Fruit fly (Drosophila melanogaster) whole organism, embryonic: ENCODE results near the gene CG14286.

Experiments used
- Blimp-1 ChIP-seq: fragments of 200-800 bp; sonication (Bioruptor generic); optimal IDR thresholded peaks from 3 replicates; lab custom pipeline; 2018; ENCODE audit warnings: missing biosample characterization, missing genetic modification characterization, mild to moderate bottlenecking, moderate library complexity, missing genetic modification reagents
- CG10267 ChIP-seq: fragments of 200-800 bp; sonication (Bioruptor generic); optimal IDR thresholded peaks from 2 replicates; lab custom pipeline; 2018; ENCODE audit warnings: missing biosample characterization, mild to moderate bottlenecking, missing genetic modification characterization, moderate library complexity
- CG10543 ChIP-seq: fragments of 200-800 bp; sonication (Bioruptor generic); optimal IDR thresholded peaks from 3 replicates; lab custom pipeline; 2017; ENCODE audit warnings: missing biosample characterization, mild to moderate bottlenecking, missing genetic modification characterization, moderate library complexity
- CG16815 ChIP-seq: fragments of 200-800 bp; sonication (Bioruptor generic); optimal IDR thresholded peaks from 3 replicates; lab custom pipeline; 2017; ENCODE audit warnings: missing biosample characterization, mild to moderate bottlenecking, missing genetic modification characterization
- CG17829 ChIP-seq: fragments of 200-800 bp; optimal IDR thresholded peaks from 2 replicates; lab custom pipeline; 2019; ENCODE audit warnings: missing biosample characterization, mild to moderate bottlenecking, missing genetic modification characterization, moderate library complexity
- CG18011 ChIP-seq: fragments of 200-800 bp; sonication (Bioruptor generic); optimal IDR thresholded peaks from 2 replicates; lab custom pipeline; 2017; ENCODE audit warnings: missing biosample characterization, missing genetic modification characterization, mild to moderate bottlenecking, moderate library complexity, missing genotype
- CG34376 ChIP-seq: fragments of 200-800 bp; sonication (Bioruptor generic); optimal IDR thresholded peaks from 2 replicates; lab custom pipeline; 2018; ENCODE audit warnings: missing biosample characterization, mild to moderate bottlenecking, missing genetic modification characterization
- CG4707 ChIP-seq: fragments of 200-800 bp; sonication (Bioruptor generic); optimal IDR thresholded peaks from 2 replicates; lab custom pipeline; 2018; ENCODE audit warnings: missing biosample characterization, mild to moderate bottlenecking, missing genetic modification characterization, moderate library complexity
- CG7963 ChIP-seq: fragments of 200-800 bp; sonication (Bioruptor generic); IDR thresholded peaks from 3 replicates; pipeline ENCODE4 v1.3.6; 2022; ENCODE audit warnings: missing biosample characterization, missing genetic modification characterization; ENCODE audit not compliant: partially characterized antibody
- Dad ChIP-seq: fragments of 200-800 bp; sonication (Bioruptor generic); optimal IDR thresholded peaks from 3 replicates; lab custom pipeline; 2016; ENCODE audit warnings: missing biosample characterization, missing genetic modification characterization
- Dfd ChIP-seq, 2 experiments: fragments of >200 bp; optimal IDR thresholded peaks; 2 replicates each; lab custom pipeline; 2017; ENCODE audit warnings: missing biosample characterization in 2 of 2, missing genetic modification characterization in 2 of 2
- Fer3 ChIP-seq: fragments of 200-800 bp; sonication (Bioruptor generic); optimal IDR thresholded peaks from 2 replicates; lab custom pipeline; 2018; ENCODE audit warnings: missing biosample characterization, mild to moderate bottlenecking, missing genetic modification characterization, moderate library complexity
- GATAe ChIP-seq: fragments of 200-800 bp; sonication (Bioruptor generic); conservative IDR thresholded peaks from 2 replicates; pipeline ENCODE4 v1.3.6; 2022; ENCODE audit warnings: missing biosample characterization, missing genetic modification characterization
- H15 ChIP-seq: fragments of 200-800 bp; sonication (Bioruptor generic); IDR thresholded peaks from 3 replicates; pipeline ENCODE4 v1.3.6; 2022; ENCODE audit warnings: missing biosample characterization, missing genetic modification characterization
- Med ChIP-seq: fragments of 200-800 bp; sonication (Bioruptor generic); peaks from one replicate; lab custom pipeline; 2016; ENCODE audit warnings: missing biosample characterization, missing genetic modification characterization, mild to moderate bottlenecking, inconsistent platforms, moderate library complexity
- Neu2 ChIP-seq: fragments of 200-800 bp; sonication (Bioruptor generic); optimal IDR thresholded peaks from 3 replicates; lab custom pipeline; 2016; ENCODE audit warnings: missing biosample characterization, missing genetic modification characterization, borderline replicate concordance
- Pdp1 ChIP-seq, 2 experiments: fragments of 200-800 bp; sonication (Bioruptor generic); optimal IDR thresholded peaks; 3 replicates each; lab custom pipeline; 2016; ENCODE audit warnings: missing biosample characterization in 2 of 2, missing genetic modification characterization in 2 of 2, mild to moderate bottlenecking in 1 of 2, moderate library complexity in 1 of 2
- YL-1 ChIP-seq: fragments of 200-800 bp; sonication (Bioruptor generic); optimal IDR thresholded peaks from 3 replicates; lab custom pipeline; 2017; ENCODE audit warnings: missing biosample characterization, mild to moderate bottlenecking, missing genetic modification characterization
- bbx ChIP-seq: fragments of 200-800 bp; sonication (Bioruptor generic); IDR thresholded peaks from 2 replicates; pipeline ENCODE4 v1.3.6; 2022; ENCODE audit warnings: missing biosample characterization, missing genetic modification characterization; ENCODE audit not compliant: partially characterized antibody
- chinmo ChIP-seq: fragments of 200-800 bp; sonication (Bioruptor generic); IDR thresholded peaks from 4 replicates; pipeline ENCODE4 v1.3.6; 2022; ENCODE audit warnings: missing biosample characterization, missing genetic modification characterization; ENCODE audit not compliant: partially characterized antibody
- corto ChIP-seq: fragments of 200-800 bp; sonication (Bioruptor generic); optimal IDR thresholded peaks from 2 replicates; lab custom pipeline; 2016; ENCODE audit warnings: missing biosample characterization, mild to moderate bottlenecking, missing genetic modification characterization, moderate library complexity
- dpn ChIP-seq, 2 experiments: fragments of 200-800 bp; sonication (Bioruptor generic); optimal IDR thresholded peaks; 3 replicates each; lab custom pipeline; 2016; ENCODE audit warnings: missing biosample characterization in 2 of 2, missing genetic modification characterization in 2 of 2
- emc ChIP-seq: fragments of 200-800 bp; sonication (Bioruptor generic); optimal IDR thresholded peaks from 2 replicates; lab custom pipeline; 2016; ENCODE audit warnings: missing biosample characterization, missing genetic modification characterization
- esg ChIP-seq: fragments of 200-800 bp; sonication (Bioruptor generic); conservative IDR thresholded peaks from 2 replicates; pipeline ENCODE4 v1.3.6; 2022; ENCODE audit warnings: missing biosample characterization, missing genetic modification characterization
- exex ChIP-seq: fragments of 200-800 bp; sonication (Bioruptor generic); optimal IDR thresholded peaks from 4 replicates; lab custom pipeline; 2018; ENCODE audit warnings: missing biosample characterization, mild to moderate bottlenecking, missing genetic modification characterization, moderate library complexity
- grn ChIP-seq: fragments of 200-800 bp; sonication (Bioruptor generic); optimal IDR thresholded peaks from 3 replicates; lab custom pipeline; 2017; ENCODE audit warnings: missing biosample characterization, missing genetic modification characterization
- jing ChIP-seq: fragments of 200-800 bp; sonication (Bioruptor generic); optimal IDR thresholded peaks from 2 replicates; lab custom pipeline; 2018; ENCODE audit warnings: missing biosample characterization, mild to moderate bottlenecking, missing genetic modification characterization
- ken ChIP-seq: fragments of 200-800 bp; sonication (Bioruptor generic); IDR thresholded peaks from 3 replicates; pipeline ENCODE4 v1.3.6; 2022; ENCODE audit warnings: missing biosample characterization, missing genetic modification characterization
- lbe ChIP-seq: fragments of 200-800 bp; sonication (Bioruptor generic); optimal IDR thresholded peaks from 2 replicates; lab custom pipeline; 2016; ENCODE audit warnings: missing biosample characterization, mild to moderate bottlenecking, missing genetic modification characterization
- mirr ChIP-seq: fragments of 200-800 bp; sonication (Bioruptor generic); optimal IDR thresholded peaks from 3 replicates; lab custom pipeline; 2018; ENCODE audit warnings: missing biosample characterization, mild to moderate bottlenecking, missing genetic modification characterization
- onecut ChIP-seq: fragments of 200-800 bp; sonication (Bioruptor generic); IDR thresholded peaks from 2 replicates; pipeline ENCODE4 v1.3.6; 2022; ENCODE audit warnings: missing biosample characterization, missing genetic modification characterization
- pb ChIP-seq: fragments of 200-800 bp; sonication (Bioruptor generic); optimal IDR thresholded peaks from 3 replicates; lab custom pipeline; 2016; ENCODE audit warnings: missing biosample characterization, missing genetic modification characterization
- sd ChIP-seq: fragments of 200-800 bp; sonication (Bioruptor generic); optimal IDR thresholded peaks from 3 replicates; lab custom pipeline; 2018; ENCODE audit warnings: missing biosample characterization, mild to moderate bottlenecking, missing genetic modification characterization, moderate library complexity
- sug ChIP-seq: fragments of 200-800 bp; optimal IDR thresholded peaks from 2 replicates; lab custom pipeline; 2019; ENCODE audit warnings: missing biosample characterization, mild to moderate bottlenecking, missing genetic modification characterization, moderate library complexity
- zen ChIP-seq: fragments of 200-800 bp; sonication (Bioruptor generic); optimal IDR thresholded peaks from 3 replicates; lab custom pipeline; 2018; ENCODE audit warnings: missing biosample characterization, mild to moderate bottlenecking, missing genetic modification characterization, moderate library complexity

Gene CG14286

dm6 chr3R:19064037-19064664, 40.3 kb downstream of the CG14286 start:
- TF ChIP-seq CG10267 (tag; lab: Kevin White, UChicago) = no peak
- peak; percentile 11 for TF ChIP-seq lbe (GFP tag; lab: Kevin White, UChicago)
- TF ChIP-seq Blimp-1 (GFP tag; lab: Kevin White, UChicago) = peak; percentile 5
- no peak for TF ChIP-seq H15 (GFP tag; lab: Robert Waterston, UW)
- TF ChIP-seq corto = peak; percentile 29

dm6 chr3R:19065474-19065873, 41.6 kb downstream of the CG14286 start:
- TF ChIP-seq pb (GFP tag; lab: Kevin White, UChicago) = no peak
- no peak for TF ChIP-seq jing (GFP tag; lab: Kevin White, UChicago)
- TF ChIP-seq Neu2 (GFP tag; lab: Kevin White, UChicago) = no peak
- no peak for TF ChIP-seq emc (GFP tag; lab: Kevin White, UChicago)
- no peak for TF ChIP-seq CG16815 (GFP tag; lab: Kevin White, UChicago)
- TF ChIP-seq CG34376 (GFP tag; lab: Kevin White, UChicago) = peak; percentile 9
- TF ChIP-seq CG10543 (GFP tag; lab: Kevin White, UChicago) = no peak
- TF ChIP-seq onecut (GFP tag; lab: Robert Waterston, UW) = no peak
- TF ChIP-seq corto = peak; percentile 33
- TF ChIP-seq Fer3 (tag; lab: Kevin White, UChicago) = no peak
- TF ChIP-seq esg = no peak
- TF ChIP-seq CG4707 (GFP tag; lab: Kevin White, UChicago) = no peak
- TF ChIP-seq CG7963 (GFP tag; lab: Robert Waterston, UW) = no peak
- TF ChIP-seq sd (tag; lab: Kevin White, UChicago) = peak; percentile 43
- TF ChIP-seq CG18011 (GFP tag; lab: Kevin White, UChicago) = no peak
- no peak for TF ChIP-seq Dad (GFP tag; lab: Kevin White, UChicago)
- TF ChIP-seq Dfd (GFP tag; optimal IDR thresholded peaks at IDR 0.05; lab: Kevin White, UChicago) = no peak
- TF ChIP-seq bbx (GFP tag; lab: Robert Waterston, UW) = no peak
- peak; percentile 30 for TF ChIP-seq Med (GFP tag; lab: Kevin White, UChicago)
- peak; percentile 85 for TF ChIP-seq exex (tag; lab: Kevin White, UChicago)
- peak in 1 of 2 experiments; percentile 32 for TF ChIP-seq Pdp1 (GFP tag; optimal IDR thresholded peaks at IDR 0.05; lab: Kevin White, UChicago)
- TF ChIP-seq grn (GFP tag; lab: Kevin White, UChicago) = peak; percentile 21
- TF ChIP-seq dpn (GFP tag; optimal IDR thresholded peaks at IDR 0.05; lab: Kevin White, UChicago) = no peak
- no peak for TF ChIP-seq YL-1 (GFP tag; lab: Kevin White, UChicago)
- peak; percentile 66 for TF ChIP-seq sug (tag; lab: Kevin White, UChicago)
- TF ChIP-seq ken (GFP tag; lab: Robert Waterston, UW) = no peak
- TF ChIP-seq mirr = peak; percentile 80
- TF ChIP-seq zen (tag; lab: Kevin White, UChicago) = no peak
- TF ChIP-seq chinmo (GFP tag; lab: Robert Waterston, UW) = 0 out of 4 replicates have a peak, but pooled peaks have one; percentile 26
- TF ChIP-seq CG17829 (tag; lab: Kevin White, UChicago) = no peak
- TF ChIP-seq GATAe (GFP tag; lab: Robert Waterston, UW) = peak; percentile 69; the same call in 1 of the 2 replicates
